Worm (Caenorhabditis elegans) whole organism, mixed stage, embryonic: ENCODE measurements around the gene xpo-3.

ENCODE experiments used
- elt-3 ChIP-seq: fragments of 150-350 bp; optimal IDR thresholded peaks from 2 replicates; lab custom pipeline; 2014; ENCODE audit warnings: missing biosample characterization, missing genetic modification characterization
- mep-1 ChIP-seq: fragments of 150-350 bp; optimal IDR thresholded peaks from 2 replicates; lab custom pipeline; 2017; ENCODE audit warnings: missing biosample characterization, missing genetic modification reagents, missing genetic modification characterization, inconsistent platforms
- mls-2 ChIP-seq: sonication (generic microtip); optimal IDR thresholded peaks from 2 replicates; lab custom pipeline; 2016; ENCODE audit warnings: mild to moderate bottlenecking, missing genetic modification characterization, moderate library complexity, missing compliant biosample characterization
- nhr-237 ChIP-seq: fragments of 150-350 bp; optimal IDR thresholded peaks from 2 replicates; lab custom pipeline; 2014; ENCODE audit warnings: missing biosample characterization, missing genetic modification characterization
- nhr-28 ChIP-seq: fragments of 150-350 bp; optimal IDR thresholded peaks from 2 replicates; lab custom pipeline; 2014; ENCODE audit warnings: missing biosample characterization, missing genetic modification characterization
- pha-4 ChIP-seq: fragments of 150-350 bp; optimal IDR thresholded peaks from 2 replicates; lab custom pipeline; 2018; ENCODE audit warnings: missing biosample characterization, missing genetic modification reagents, missing genetic modification characterization
- snpc-4 ChIP-seq: fragments of 150-350 bp; optimal IDR thresholded peaks from 2 replicates; lab custom pipeline; 2014; ENCODE audit warnings: missing biosample characterization, missing genetic modification characterization
- sptf-1 ChIP-seq: sonication (generic microtip); optimal IDR thresholded peaks from 2 replicates; lab custom pipeline; 2017; ENCODE audit warnings: mild to moderate bottlenecking, missing genetic modification characterization, moderate library complexity, missing compliant biosample characterization
- tbx-8 ChIP-seq: fragments of 200-800 bp; sonication (Bioruptor generic); optimal IDR thresholded peaks from 2 replicates; lab custom pipeline; 2018; ENCODE audit warnings: mild to moderate bottlenecking, missing genetic modification characterization, moderate library complexity, missing compliant biosample characterization
- unc-39 ChIP-seq: fragments of 150-350 bp; optimal IDR thresholded peaks from 2 replicates; lab custom pipeline; 2014; ENCODE audit warnings: missing biosample characterization, missing genetic modification characterization
- ztf-11 ChIP-seq: fragments of 150-350 bp; optimal IDR thresholded peaks from 2 replicates; lab custom pipeline; 2014; ENCODE audit warnings: missing biosample characterization, missing genetic modification characterization

DNA sequence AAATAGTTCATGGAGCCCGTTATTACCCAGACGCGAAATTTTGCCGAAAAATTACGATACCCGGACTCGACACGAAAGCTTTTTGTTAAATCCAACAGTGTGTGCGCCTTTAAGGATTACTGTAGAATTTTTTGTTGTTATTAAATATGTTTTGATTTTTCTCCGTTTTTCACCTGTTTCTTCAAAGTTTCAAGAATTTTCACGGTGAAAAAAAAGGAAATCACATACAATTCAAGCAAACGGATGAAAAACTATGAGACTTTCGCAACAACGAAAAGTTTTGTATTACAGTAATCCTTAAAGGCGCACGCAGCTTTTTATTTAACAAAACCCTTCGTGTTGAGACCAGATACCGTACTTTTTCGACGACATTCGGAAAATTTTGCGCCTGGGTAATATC lies 30.2 kb upstream of the xpo-3 start:
- TF ChIP-seq nhr-237 (tag; lab: Kevin White, UChicago): no peak
- no peak for TF ChIP-seq pha-4 (tag; lab: Kevin White, UChicago)
- no peak for TF ChIP-seq snpc-4 (tag; lab: Kevin White, UChicago)
- TF ChIP-seq ztf-11 (tag; lab: Kevin White, UChicago): no peak
- TF ChIP-seq sptf-1 (tag; lab: Kevin White, UChicago): no peak
- TF ChIP-seq mls-2 (tag; lab: Kevin White, UChicago): no peak
- TF ChIP-seq tbx-8 (GFP tag; lab: Kevin White, UChicago): no peak
- no peak for TF ChIP-seq unc-39 (tag; lab: Kevin White, UChicago)
- no peak for TF ChIP-seq elt-3 (tag; lab: Kevin White, UChicago)
- no peak for TF ChIP-seq nhr-28
- TF ChIP-seq mep-1 (tag; lab: Kevin White, UChicago): no peak
